Worm (Caenorhabditis elegans) whole organism, early embryonic: ENCODE results near the gene R10D12.13.

Experiments used
- B0310.2 ChIP-seq: sonication (generic microtip); optimal IDR thresholded peaks from 2 replicates; lab custom pipeline; 2016; ENCODE audit warnings: mild to moderate bottlenecking, missing genetic modification characterization, missing compliant biosample characterization
- F13C5.2 ChIP-seq: sonication (generic microtip); optimal IDR thresholded peaks from 2 replicates; lab custom pipeline; 2017; ENCODE audit warnings: mild to moderate bottlenecking, missing genetic modification characterization, inconsistent platforms, missing compliant biosample characterization
- aly-1 ChIP-seq: sonication (generic microtip); optimal IDR thresholded peaks from 2 replicates; lab custom pipeline; 2016; ENCODE audit warnings: missing genetic modification characterization, missing compliant biosample characterization
- ama-1 ChIP-seq: fragments of 150-350 bp; optimal IDR thresholded peaks from 2 replicates; lab custom pipeline; 2014
- ceh-13 ChIP-seq: fragments of 200-800 bp; sonication (Bioruptor generic); optimal IDR thresholded peaks from 2 replicates; lab custom pipeline; 2018; ENCODE audit warnings: mild to moderate bottlenecking, missing genetic modification characterization, missing compliant biosample characterization
- ceh-36 ChIP-seq: sonication (generic microtip); optimal IDR thresholded peaks from 2 replicates; lab custom pipeline; 2016; ENCODE audit warnings: missing genetic modification characterization, inconsistent platforms, missing compliant biosample characterization
- ets-7 ChIP-seq: sonication (generic microtip); optimal IDR thresholded peaks from 2 replicates; lab custom pipeline; 2016; ENCODE audit warnings: missing genotype, missing genetic modification characterization, missing compliant biosample characterization
- flt-1 ChIP-seq: fragments of 200-800 bp; sonication (Bioruptor generic); IDR thresholded peaks from 2 replicates; pipeline ENCODE4 v1.3.6; 2022; ENCODE audit warnings: missing genetic modification characterization, missing compliant biosample characterization
- hmbx-1 ChIP-seq: sonication (generic microtip); optimal IDR thresholded peaks from 2 replicates; lab custom pipeline; 2016; ENCODE audit warnings: mild to moderate bottlenecking, missing genetic modification characterization, missing compliant biosample characterization
- hmg-4 ChIP-seq: fragments of 200-800 bp; sonication (Bioruptor generic); optimal IDR thresholded peaks from 2 replicates; lab custom pipeline; 2018; ENCODE audit warnings: mild to moderate bottlenecking, missing genetic modification characterization, missing compliant biosample characterization
- hnd-1 ChIP-seq: sonication (generic microtip); optimal IDR thresholded peaks from 2 replicates; lab custom pipeline; 2016; ENCODE audit warnings: missing genetic modification characterization, missing compliant biosample characterization
- pes-1 ChIP-seq: fragments of 200-800 bp; sonication (Bioruptor generic); IDR thresholded peaks from 2 replicates; pipeline ENCODE4 v1.3.6; 2022; ENCODE audit warnings: missing genetic modification reagents, missing genetic modification characterization, missing compliant biosample characterization
- scrt-1 ChIP-seq: fragments of 200-800 bp; sonication (Bioruptor generic); IDR thresholded peaks from 2 replicates; pipeline ENCODE4 v1.3.6; 2022; ENCODE audit warnings: missing genetic modification characterization, missing compliant biosample characterization
- sea-1 ChIP-seq: fragments of 200-800 bp; sonication (Bioruptor generic); conservative IDR thresholded peaks from 2 replicates; pipeline ENCODE4 v1.3.6; 2022; ENCODE audit warnings: missing genetic modification characterization, missing compliant biosample characterization
- tbx-11 ChIP-seq: fragments of 200-800 bp; sonication (Bioruptor generic); IDR thresholded peaks from 2 replicates; pipeline ENCODE4 v1.3.6; 2022; ENCODE audit warnings: missing genetic modification characterization, missing compliant biosample characterization
- tbx-37 ChIP-seq: fragments of 200-800 bp; sonication (Bioruptor generic); conservative IDR thresholded peaks from 2 replicates; pipeline ENCODE4 v1.3.6; 2022; ENCODE audit warnings: missing genetic modification reagents, missing genetic modification characterization, missing compliant biosample characterization
- tra-4 ChIP-seq: sonication (generic microtip); optimal IDR thresholded peaks from 2 replicates; lab custom pipeline; 2017; ENCODE audit warnings: missing genetic modification characterization, missing compliant biosample characterization

Gene R10D12.13

ce11 chrV:13961927-13962419 lies at the start of gene R10D12.13, which contains the start of gene algn-13:
TSS of gene R10D12.13 (plus strand) at chrV:13962417.
TSS of gene algn-13 (minus strand) at chrV:13961977.
- peak; percentile 77 for TF ChIP-seq scrt-1 (GFP tag; lab: Robert Waterston, UW)
- TF ChIP-seq ceh-36 (tag; lab: Kevin White, UChicago): peak; percentile 60
- TF ChIP-seq F13C5.2 (tag; lab: Kevin White, UChicago): peak; percentile 85
- peak; percentile 89 for TF ChIP-seq pes-1 (GFP tag; lab: Robert Waterston, UW)
- peak; percentile 42 for TF ChIP-seq tra-4 (tag; lab: Kevin White, UChicago)
- TF ChIP-seq tbx-11 (GFP tag; lab: Robert Waterston, UW): peak; percentile 80; the same call in 1 of the 2 replicates
- peak; percentile 77 for TF ChIP-seq hmg-4 (GFP tag; lab: Kevin White, UChicago)
- peak; percentile 69 for TF ChIP-seq ets-7 (tag; lab: Kevin White, UChicago)
- peak; percentile 50 for TF ChIP-seq ceh-13 (GFP tag; lab: Kevin White, UChicago)
- TF ChIP-seq sea-1 (GFP tag; lab: Robert Waterston, UW): peak; percentile 83
- peak; percentile 73 for TF ChIP-seq flt-1 (GFP tag; lab: Robert Waterston, UW)
- TF ChIP-seq B0310.2 (tag; lab: Kevin White, UChicago): peak; percentile 48
- peak; percentile 62 for TF ChIP-seq hnd-1 (tag; lab: Kevin White, UChicago)
- TF ChIP-seq ama-1: no peak
- peak; percentile 57 for TF ChIP-seq aly-1 (tag; lab: Kevin White, UChicago)
- peak; percentile 73; the same call in 1 of the 2 replicates for TF ChIP-seq tbx-37 (GFP tag; lab: Robert Waterston, UW)
- peak; percentile 47 for TF ChIP-seq hmbx-1 (tag; lab: Kevin White, UChicago)

ce11 chrV:13915390-13915789 lies 46.8 kb upstream of the R10D12.13 start, which contains the start of gene gcy-32:
TSS of gene gcy-32 (minus strand) at chrV:13915490.
- TF ChIP-seq ama-1 (no peak), hnd-1 (tag; lab: Kevin White, UChicago) (no peak), sea-1 (GFP tag; lab: Robert Waterston, UW) (no peak), hmg-4 (GFP tag; lab: Kevin White, UChicago) (no peak), aly-1 (tag; lab: Kevin White, UChicago) (no peak)

ce11 chrV:13916196-13916595 lies 46.0 kb upstream of the R10D12.13 start, which contains the start of gene str-252:
TSS of gene str-252 (plus strand) at chrV:13916496.
- TF ChIP-seq flt-1 (GFP tag; lab: Robert Waterston, UW) (no peak), B0310.2 (tag; lab: Kevin White, UChicago) (no peak), scrt-1 (GFP tag; lab: Robert Waterston, UW) (no peak), ceh-36 (tag; lab: Kevin White, UChicago) (no peak), hmg-4 (GFP tag; lab: Kevin White, UChicago) (no peak), pes-1 (GFP tag; lab: Robert Waterston, UW) (no peak), tra-4 (tag; lab: Kevin White, UChicago) (no peak), hmbx-1 (tag; lab: Kevin White, UChicago) (no peak), sea-1 (GFP tag; lab: Robert Waterston, UW) (no peak), tbx-37 (GFP tag; lab: Robert Waterston, UW) (no peak), ets-7 (tag; lab: Kevin White, UChicago) (no peak), ceh-13 (GFP tag; lab: Kevin White, UChicago) (no peak)

- TF ChIP-seq hmg-4 (GFP tag; lab: Kevin White, UChicago) (no peak), hnd-1 (tag; lab: Kevin White, UChicago) (no peak), hmbx-1 (tag; lab: Kevin White, UChicago) (no peak), tbx-11 (GFP tag; lab: Robert Waterston, UW) (no peak), flt-1 (GFP tag; lab: Robert Waterston, UW) (no peak), F13C5.2 (tag; lab: Kevin White, UChicago) (no peak), B0310.2 (tag; lab: Kevin White, UChicago) (no peak), ets-7 (tag; lab: Kevin White, UChicago) (no peak), tra-4 (tag; lab: Kevin White, UChicago) (no peak), pes-1 (GFP tag; lab: Robert Waterston, UW) (no peak), tbx-37 (GFP tag; lab: Robert Waterston, UW) (no peak)
Measured at ce11 chrV:13918341-13918740, 43.9 kb upstream of the R10D12.13 start, which contains the start of gene str-250. TSS of gene str-250 (plus strand) at chrV:13918641.

ce11 chrV:13920730-13921129 lies 41.5 kb upstream of the R10D12.13 start, which contains the start of gene srx-42:
TSS of gene srx-42 (plus strand) at chrV:13921030.
- no peak for TF ChIP-seq hnd-1 (tag; lab: Kevin White, UChicago)
- TF ChIP-seq tra-4 (tag; lab: Kevin White, UChicago): no peak
- TF ChIP-seq tbx-11 (GFP tag; lab: Robert Waterston, UW): no peak
- TF ChIP-seq F13C5.2 (tag; lab: Kevin White, UChicago): no peak
- no peak for TF ChIP-seq hmg-4 (GFP tag; lab: Kevin White, UChicago)
- no peak for TF ChIP-seq tbx-37 (GFP tag; lab: Robert Waterston, UW)

ce11 chrV:13923851-13924250 lies 38.4 kb upstream of the R10D12.13 start, which contains the start of gene srxa-11:
TSS of gene srxa-11 (plus strand) at chrV:13924151.
- TF ChIP-seq tbx-11 (GFP tag; lab: Robert Waterston, UW): no peak

- TF ChIP-seq tra-4 (tag; lab: Kevin White, UChicago): no peak
- no peak for TF ChIP-seq ceh-13 (GFP tag; lab: Kevin White, UChicago)
- TF ChIP-seq B0310.2 (tag; lab: Kevin White, UChicago): no peak
- TF ChIP-seq aly-1 (tag; lab: Kevin White, UChicago): no peak
- no peak for TF ChIP-seq ama-1
Measured at ce11 chrV:13926398-13926797, 35.8 kb upstream of the R10D12.13 start, which contains the start of gene srxa-12. TSS of gene srxa-12 (plus strand) at chrV:13926698.
